Worm (Caenorhabditis elegans) whole organism, early embryonic: ENCODE data around the gene srx-43.

Source experiments
- F13C5.2 ChIP-seq: sonication (generic microtip); optimal IDR thresholded peaks from 2 replicates; lab custom pipeline; 2017; ENCODE audit warnings: mild to moderate bottlenecking, missing genetic modification characterization, inconsistent platforms, missing compliant biosample characterization
- aly-1 ChIP-seq: sonication (generic microtip); optimal IDR thresholded peaks from 2 replicates; lab custom pipeline; 2016; ENCODE audit warnings: missing genetic modification characterization, missing compliant biosample characterization
- ama-1 ChIP-seq: fragments of 150-350 bp; optimal IDR thresholded peaks from 2 replicates; lab custom pipeline; 2014
- ceh-36 ChIP-seq: sonication (generic microtip); optimal IDR thresholded peaks from 2 replicates; lab custom pipeline; 2016; ENCODE audit warnings: missing genetic modification characterization, inconsistent platforms, missing compliant biosample characterization
- flt-1 ChIP-seq: fragments of 200-800 bp; sonication (Bioruptor generic); IDR thresholded peaks from 2 replicates; pipeline ENCODE4 v1.3.6; 2022; ENCODE audit warnings: missing genetic modification characterization, missing compliant biosample characterization
- hmbx-1 ChIP-seq: sonication (generic microtip); optimal IDR thresholded peaks from 2 replicates; lab custom pipeline; 2016; ENCODE audit warnings: mild to moderate bottlenecking, missing genetic modification characterization, missing compliant biosample characterization
- pes-1 ChIP-seq: fragments of 200-800 bp; sonication (Bioruptor generic); IDR thresholded peaks from 2 replicates; pipeline ENCODE4 v1.3.6; 2022; ENCODE audit warnings: missing genetic modification reagents, missing genetic modification characterization, missing compliant biosample characterization
- scrt-1 ChIP-seq: fragments of 200-800 bp; sonication (Bioruptor generic); IDR thresholded peaks from 2 replicates; pipeline ENCODE4 v1.3.6; 2022; ENCODE audit warnings: missing genetic modification characterization, missing compliant biosample characterization
- sea-1 ChIP-seq: fragments of 200-800 bp; sonication (Bioruptor generic); conservative IDR thresholded peaks from 2 replicates; pipeline ENCODE4 v1.3.6; 2022; ENCODE audit warnings: missing genetic modification characterization, missing compliant biosample characterization
- tra-4 ChIP-seq: sonication (generic microtip); optimal IDR thresholded peaks from 2 replicates; lab custom pipeline; 2017; ENCODE audit warnings: missing genetic modification characterization, missing compliant biosample characterization

DNA sequence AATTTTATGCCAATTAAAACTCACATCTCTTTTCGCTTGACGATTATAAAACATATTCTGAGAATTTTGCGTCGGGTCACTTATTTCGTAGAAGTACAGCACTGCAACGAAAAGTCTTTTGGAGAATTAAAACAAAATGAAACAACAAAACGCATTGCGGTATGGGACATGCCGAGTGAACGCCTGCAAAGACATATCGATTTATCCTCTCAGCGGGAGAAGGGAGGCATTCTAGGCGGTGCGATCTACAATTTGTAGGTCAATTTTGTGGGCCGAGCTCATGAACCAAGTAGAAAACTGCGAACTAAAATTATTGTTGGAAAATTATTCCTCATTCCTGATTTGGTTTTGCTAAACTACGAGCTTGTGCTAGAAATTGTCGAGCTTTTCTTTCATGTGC, 35.6 kb downstream of the srx-43 start, which contains the start of gene F14H3.3:
- TF ChIP-seq ama-1, result no peak
- TF ChIP-seq scrt-1 (GFP tag; lab: Robert Waterston, UW), result no peak
- TF ChIP-seq flt-1, result no peak
- no peak for TF ChIP-seq tra-4 (tag; lab: Kevin White, UChicago)
- no peak for TF ChIP-seq pes-1
- no peak for TF ChIP-seq F13C5.2 (tag; lab: Kevin White, UChicago)
- TF ChIP-seq aly-1 (tag; lab: Kevin White, UChicago), result no peak
- TF ChIP-seq sea-1 (GFP tag; lab: Robert Waterston, UW), result no peak
- no peak for TF ChIP-seq hmbx-1 (tag; lab: Kevin White, UChicago)
- TF ChIP-seq ceh-36 (tag; lab: Kevin White, UChicago), result no peak
